Fruit fly (Drosophila melanogaster) whole organism, embryonic: ENCODE measurements around the gene wit.
A peak's percentile ranks its signal among the peaks of the same experiment; 100 is the strongest.

Experiments
- BEAF-32 ChIP-seq: fragments of 200-800 bp; sonication (Bioruptor generic); optimal IDR thresholded peaks from 3 replicates; lab custom pipeline; 2017; ENCODE audit warnings: missing biosample characterization, missing genetic modification characterization, mild to moderate bottlenecking, moderate library complexity, missing genetic modification reagents
- Bdp1 ChIP-seq: fragments of 200-800 bp; sonication (Bioruptor generic); optimal IDR thresholded peaks from 3 replicates; lab custom pipeline; 2016; ENCODE audit warnings: missing biosample characterization, missing genetic modification characterization
- CG10565 ChIP-seq: fragments of 200-800 bp; sonication (Bioruptor generic); optimal IDR thresholded peaks from 3 replicates; lab custom pipeline; 2016; ENCODE audit warnings: missing biosample characterization, mild to moderate bottlenecking, missing genetic modification characterization
- CG1233 ChIP-seq: fragments of 200-800 bp; sonication (Bioruptor generic); optimal IDR thresholded peaks from 4 replicates; lab custom pipeline; 2018; ENCODE audit warnings: missing biosample characterization, mild to moderate bottlenecking, missing genetic modification characterization
- CG12659 ChIP-seq: fragments of 200-800 bp; sonication (Bioruptor generic); optimal IDR thresholded peaks from 3 replicates; lab custom pipeline; 2017; ENCODE audit warnings: mild to moderate bottlenecking, missing biosample characterization, missing genetic modification reagents, missing genetic modification characterization
- CG13287 ChIP-seq: fragments of 200-800 bp; sonication (Bioruptor generic); IDR thresholded peaks from 2 replicates; pipeline ENCODE4 v1.3.6; 2022; ENCODE audit warnings: missing biosample characterization, missing genetic modification characterization; ENCODE audit not compliant: partially characterized antibody
- CG13775 ChIP-seq: fragments of 200-800 bp; sonication (Bioruptor generic); optimal IDR thresholded peaks from 3 replicates; lab custom pipeline; 2017; ENCODE audit warnings: missing biosample characterization, mild to moderate bottlenecking, missing genetic modification characterization
- CG17912 ChIP-seq: fragments of 200-800 bp; sonication (Bioruptor generic); optimal IDR thresholded peaks from 2 replicates; lab custom pipeline; 2018; ENCODE audit warnings: missing biosample characterization, mild to moderate bottlenecking, missing genetic modification characterization
- CG2875 ChIP-seq: fragments of 200-800 bp; sonication (Bioruptor generic); optimal IDR thresholded peaks from 2 replicates; lab custom pipeline; 2017; ENCODE audit warnings: missing biosample characterization, mild to moderate bottlenecking, missing genetic modification characterization, missing genetic modification reagents
- CG32772 ChIP-seq: fragments of 200-800 bp; sonication (Bioruptor generic); IDR thresholded peaks from 2 replicates; pipeline ENCODE4 v1.3.6; 2022; ENCODE audit warnings: missing biosample characterization, missing genetic modification characterization
- CG34422 ChIP-seq: fragments of 200-800 bp; sonication (Bioruptor generic); IDR thresholded peaks from 3 replicates; pipeline ENCODE4 v1.3.6; 2022; ENCODE audit warnings: missing biosample characterization, missing genetic modification characterization
- CG6683 ChIP-seq: fragments of 200-800 bp; sonication (Bioruptor generic); optimal IDR thresholded peaks from 2 replicates; lab custom pipeline; 2017; ENCODE audit warnings: missing biosample characterization, mild to moderate bottlenecking, missing genetic modification characterization, missing genetic modification reagents
- CG6791 ChIP-seq: fragments of 200-800 bp; sonication (Bioruptor generic); IDR thresholded peaks from 3 replicates; pipeline ENCODE4 v1.3.6; 2022; ENCODE audit warnings: missing biosample characterization, missing genetic modification characterization; ENCODE audit not compliant: partially characterized antibody
- CG7786 ChIP-seq: fragments of 200-800 bp; sonication (Bioruptor generic); optimal IDR thresholded peaks from 2 replicates; lab custom pipeline; 2016; ENCODE audit warnings: missing biosample characterization, missing genetic modification characterization
- CG8388 ChIP-seq: fragments of 200-800 bp; sonication (Bioruptor generic); optimal IDR thresholded peaks from 2 replicates; lab custom pipeline; 2019; ENCODE audit warnings: missing biosample characterization, mild to moderate bottlenecking, missing genetic modification characterization, moderate library complexity
- CG8478 ChIP-seq: fragments of >200 bp; optimal IDR thresholded peaks from 2 replicates; lab custom pipeline; 2018
- CHES-1-like ChIP-seq: fragments of 200-800 bp; sonication (Bioruptor generic); optimal IDR thresholded peaks from 2 replicates; lab custom pipeline; 2016; ENCODE audit warnings: missing biosample characterization, missing genetic modification characterization
- CoRest ChIP-seq: fragments of 200-800 bp; sonication (Bioruptor generic); optimal IDR thresholded peaks from 3 replicates; lab custom pipeline; 2018; ENCODE audit warnings: missing biosample characterization, mild to moderate bottlenecking, missing genetic modification characterization, moderate library complexity
- CrebB ChIP-seq: fragments of 200-800 bp; sonication (Bioruptor generic); optimal IDR thresholded peaks from 3 replicates; lab custom pipeline; 2018; ENCODE audit warnings: missing biosample characterization, mild to moderate bottlenecking, missing genetic modification characterization
- Elba2 ChIP-seq: fragments of 200-800 bp; sonication (Bioruptor generic); optimal IDR thresholded peaks from 3 replicates; lab custom pipeline; 2016; ENCODE audit warnings: missing biosample characterization, missing genetic modification characterization
- Jarid2 ChIP-seq: fragments of 200-800 bp; sonication (Bioruptor generic); optimal IDR thresholded peaks from 3 replicates; lab custom pipeline; 2017; ENCODE audit warnings: mild to moderate bottlenecking, missing biosample characterization, missing genetic modification reagents, missing genetic modification characterization
- Kr ChIP-seq: fragments of 200-800 bp; sonication (Bioruptor generic); optimal IDR thresholded peaks from 2 replicates; lab custom pipeline; 2017; ENCODE audit warnings: missing biosample characterization, mild to moderate bottlenecking, missing genetic modification characterization
- Oli ChIP-seq: fragments of 200-800 bp; sonication (Bioruptor generic); optimal IDR thresholded peaks from 2 replicates; lab custom pipeline; 2018; ENCODE audit warnings: missing biosample characterization, mild to moderate bottlenecking, missing genetic modification characterization, moderate library complexity
- Opbp ChIP-seq: fragments of 200-800 bp; sonication (Bioruptor generic); IDR thresholded peaks from 3 replicates; pipeline ENCODE4 v1.3.6; 2022; ENCODE audit warnings: missing biosample characterization, missing genetic modification characterization; ENCODE audit not compliant: partially characterized antibody
- Pdp1 ChIP-seq, 2 experiments: fragments of 200-800 bp; sonication (Bioruptor generic); optimal IDR thresholded peaks; 3 replicates each; lab custom pipeline; 2016; ENCODE audit warnings: missing biosample characterization in 2 of 2, missing genetic modification characterization in 2 of 2, mild to moderate bottlenecking in 1 of 2, moderate library complexity in 1 of 2
- Six4 ChIP-seq: fragments of 200-800 bp; sonication (Bioruptor generic); optimal IDR thresholded peaks from 2 replicates; lab custom pipeline; 2016; ENCODE audit warnings: missing biosample characterization, missing genetic modification characterization
- Tbp ChIP-seq: fragments of >200 bp; optimal IDR thresholded peaks from 2 replicates; lab custom pipeline; 2018; ENCODE audit warnings: missing biosample characterization, missing genetic modification characterization
- ab ChIP-seq: fragments of 200-800 bp; sonication (Bioruptor generic); optimal IDR thresholded peaks from 2 replicates; lab custom pipeline; 2016; ENCODE audit warnings: missing biosample characterization, missing genetic modification characterization
- az2 ChIP-seq: fragments of 200-800 bp; sonication (Bioruptor generic); optimal IDR thresholded peaks from 3 replicates; lab custom pipeline; 2016; ENCODE audit warnings: missing biosample characterization, missing genetic modification characterization
- crp ChIP-seq, 2 experiments: fragments of 200-800 bp; sonication (Bioruptor generic); optimal IDR thresholded peaks; 2 replicates in 1 of 2; 3 replicates in 1 of 2; lab custom pipeline; 2017; ENCODE audit warnings: missing biosample characterization in 2 of 2, missing genetic modification characterization in 2 of 2, mild to moderate bottlenecking in 1 of 2, moderate library complexity in 1 of 2
- dan ChIP-seq: fragments of 200-800 bp; sonication (Bioruptor generic); IDR thresholded peaks from 2 replicates; pipeline ENCODE4 v1.3.6; 2022; ENCODE audit warnings: missing biosample characterization, missing genetic modification characterization
- emc ChIP-seq: fragments of 200-800 bp; sonication (Bioruptor generic); optimal IDR thresholded peaks from 2 replicates; lab custom pipeline; 2016; ENCODE audit warnings: missing biosample characterization, missing genetic modification characterization
- ems ChIP-seq: fragments of 200-800 bp; sonication (Bioruptor generic); optimal IDR thresholded peaks from 3 replicates; lab custom pipeline; 2016; ENCODE audit warnings: missing biosample characterization, missing genetic modification characterization
- fd102C ChIP-seq: fragments of 200-800 bp; sonication (Bioruptor generic); optimal IDR thresholded peaks from 2 replicates; lab custom pipeline; 2018; ENCODE audit warnings: missing biosample characterization, mild to moderate bottlenecking, missing genetic modification characterization, moderate library complexity
- fd3F ChIP-seq: fragments of 200-800 bp; sonication (Bioruptor generic); optimal IDR thresholded peaks from 2 replicates; lab custom pipeline; 2018; ENCODE audit warnings: missing biosample characterization, mild to moderate bottlenecking, missing genetic modification characterization, moderate library complexity
- fd96Cb ChIP-seq: fragments of 200-800 bp; sonication (Bioruptor generic); optimal IDR thresholded peaks from 2 replicates; lab custom pipeline; 2018; ENCODE audit warnings: missing biosample characterization, mild to moderate bottlenecking, missing genetic modification characterization, moderate library complexity
- knrl ChIP-seq: fragments of 200-800 bp; sonication (Bioruptor generic); IDR thresholded peaks from 3 replicates; pipeline ENCODE4 v1.3.6; 2022; ENCODE audit warnings: missing biosample characterization, missing genetic modification characterization; ENCODE audit not compliant: partially characterized antibody
- lola ChIP-seq, 3 experiments: fragments of >200 bp in 2 of 3; fragments of 200-800 bp in 1 of 3; sonication (Bioruptor generic) in 1 of 3; optimal IDR thresholded peaks; 2 replicates each; lab custom pipeline; 2017 to 2019; ENCODE audit warnings: missing biosample characterization in 3 of 3, missing genetic modification characterization in 3 of 3, mild to moderate bottlenecking in 1 of 3, moderate library complexity in 1 of 3
- nom ChIP-seq: fragments of 200-800 bp; sonication (Bioruptor generic); optimal IDR thresholded peaks from 2 replicates; lab custom pipeline; 2017; ENCODE audit warnings: missing biosample characterization, missing genetic modification characterization, mild to moderate bottlenecking, moderate library complexity, missing genetic modification reagents
- oc ChIP-seq: fragments of 200-800 bp; sonication (Bioruptor generic); optimal IDR thresholded peaks from 2 replicates; lab custom pipeline; 2018; ENCODE audit warnings: missing biosample characterization, mild to moderate bottlenecking, missing genetic modification characterization, moderate library complexity
- pnt ChIP-seq: fragments of 200-800 bp; sonication (Bioruptor generic); optimal IDR thresholded peaks from 3 replicates; lab custom pipeline; 2016; ENCODE audit warnings: missing biosample characterization, missing genetic modification characterization
- shn ChIP-seq: fragments of 200-800 bp; sonication (Bioruptor generic); optimal IDR thresholded peaks from 3 replicates; lab custom pipeline; 2016; ENCODE audit warnings: missing biosample characterization, missing genetic modification characterization
- so ChIP-seq: fragments of 200-800 bp; sonication (Bioruptor generic); IDR thresholded peaks from 3 replicates; pipeline ENCODE4 v1.3.6; 2022; ENCODE audit warnings: missing biosample characterization, missing genetic modification characterization
- ssp ChIP-seq: fragments of 200-800 bp; sonication (Bioruptor generic); IDR thresholded peaks from 2 replicates; pipeline ENCODE4 v1.3.6; 2022; ENCODE audit warnings: missing biosample characterization, missing genetic modification characterization
- tin ChIP-seq: fragments of 200-800 bp; sonication (Bioruptor generic); optimal IDR thresholded peaks from 3 replicates; lab custom pipeline; 2016; ENCODE audit warnings: missing biosample characterization, missing genetic modification characterization
- tll ChIP-seq, 2 experiments: fragments of 200-800 bp in 1 of 2; fragments of >200 bp in 1 of 2; sonication (Bioruptor generic) in 1 of 2; optimal IDR thresholded peaks; 2 replicates each; lab custom pipeline; 2017 to 2019; ENCODE audit warnings: missing biosample characterization in 2 of 2, missing genetic modification characterization in 2 of 2, mild to moderate bottlenecking in 1 of 2, moderate library complexity in 1 of 2
- tna ChIP-seq: fragments of 200-800 bp; sonication (Bioruptor generic); IDR thresholded peaks from 2 replicates; pipeline ENCODE4 v1.3.6; 2022; ENCODE audit warnings: missing biosample characterization, missing genetic modification characterization; ENCODE audit not compliant: partially characterized antibody
- vfl ChIP-seq: fragments of 200-800 bp; sonication (Bioruptor generic); optimal IDR thresholded peaks from 2 replicates; lab custom pipeline; 2016; ENCODE audit warnings: missing biosample characterization, missing genetic modification characterization

Gene wit

DNA sequence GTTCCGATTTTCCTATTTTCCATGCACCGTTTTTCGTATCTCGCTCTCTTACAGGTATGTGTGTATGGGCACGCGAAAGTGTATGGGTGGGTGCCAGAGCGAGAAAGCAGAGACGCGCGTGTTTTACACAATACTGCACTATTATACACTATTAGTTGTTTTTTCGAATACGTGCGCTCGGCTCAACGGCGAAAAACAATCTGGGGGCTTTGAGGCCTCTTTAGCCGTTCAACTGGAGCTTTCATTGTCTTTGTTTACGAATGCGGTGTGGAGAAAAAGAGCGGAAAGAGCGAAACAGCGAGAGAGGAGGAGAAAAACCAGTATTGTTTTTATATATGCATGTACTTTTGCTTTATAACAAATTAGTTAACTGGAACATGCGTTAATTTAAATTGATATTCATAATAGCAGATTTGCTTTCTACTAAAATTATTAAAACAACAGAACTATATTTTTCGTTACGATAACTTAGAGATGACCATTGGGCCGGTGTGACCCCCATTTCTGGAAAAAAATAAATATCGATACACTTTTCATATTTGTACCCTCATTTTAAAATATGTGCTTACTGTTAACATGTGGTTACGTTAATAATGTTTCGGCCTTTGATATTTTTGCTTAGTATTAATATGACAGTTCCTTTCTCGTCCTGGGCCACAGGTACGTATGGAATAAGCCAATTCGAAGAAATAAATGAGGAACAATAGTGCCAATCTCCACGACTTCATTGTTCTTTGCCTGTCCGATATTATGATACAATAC lies 31.2 kb upstream of the wit start, which contains the start of gene CG14995 (continued):
- TF ChIP-seq fd102C (GFP tag; lab: Kevin White, UChicago) (no peak), ems (GFP tag; lab: Kevin White, UChicago) (no peak), Jarid2 (GFP tag; lab: Kevin White, UChicago) (peak; percentile 77), CG1233 (GFP tag; lab: Kevin White, UChicago) (no peak), Six4 (no peak), Bdp1 (GFP tag; lab: Kevin White, UChicago) (no peak), shn (GFP tag; lab: Kevin White, UChicago) (no peak), crp (GFP tag; optimal IDR thresholded peaks at IDR 0.05; lab: Kevin White, UChicago) (no peak), ssp (GFP tag; lab: Robert Waterston, UW) (no peak), fd96Cb (tag; lab: Kevin White, UChicago) (no peak), tna (GFP tag; lab: Robert Waterston, UW) (peak; percentile 42; the same call in 1 of the 2 replicates), CG6791 (GFP tag; lab: Robert Waterston, UW) (peak; percentile 63; the same call in 2 of the 3 replicates), CG34422 (GFP tag; lab: Robert Waterston, UW) (peak; percentile 75; the same call in 1 of the 3 replicates), CG8478 (lab: Kevin White, UChicago) (no peak), so (no peak), Elba2 (peak; percentile 84), Oli (no peak), az2 (no peak), nom (GFP tag; lab: Kevin White, UChicago) (peak; percentile 77), Tbp (GFP tag; lab: Kevin White, UChicago) (no peak), Kr (GFP tag; lab: Kevin White, UChicago) (no peak), CG2875 (GFP tag; lab: Kevin White, UChicago) (no peak), lola (GFP tag; optimal IDR thresholded peaks at IDR 0.05; lab: Kevin White, UChicago) (no peak), pnt (GFP tag; lab: Kevin White, UChicago) (no peak), CG12659 (GFP tag; lab: Kevin White, UChicago) (peak; percentile 11), tin (GFP tag; lab: Kevin White, UChicago) (no peak), knrl (GFP tag; lab: Robert Waterston, UW) (peak; percentile 66), CG32772 (GFP tag; lab: Robert Waterston, UW) (no peak), emc (GFP tag; lab: Kevin White, UChicago) (no peak), CG8388 (GFP tag; lab: Kevin White, UChicago) (no peak), CHES-1-like (GFP tag; lab: Kevin White, UChicago) (peak; percentile 25), dan (no peak), CoRest (no peak), CG10565 (GFP tag; lab: Kevin White, UChicago) (no peak), BEAF-32 (GFP tag; lab: Kevin White, UChicago) (peak; percentile 75), CG17912 (GFP tag; lab: Kevin White, UChicago) (no peak), CG6683 (GFP tag; lab: Kevin White, UChicago) (no peak), CG13775 (no peak), CrebB (tag; lab: Kevin White, UChicago) (no peak), CG13287 (peak; percentile 69), Opbp (peak; percentile 71; the same call in 2 of the 3 replicates), Pdp1 (GFP tag; optimal IDR thresholded peaks at IDR 0.05; lab: Kevin White, UChicago) (peak in 1 of 2 experiments; percentile 81), vfl (GFP tag; lab: Kevin White, UChicago) (no peak), fd3F (GFP tag; lab: Kevin White, UChicago) (no peak), oc (tag; lab: Kevin White, UChicago) (peak; percentile 67), tll (GFP tag; optimal IDR thresholded peaks at IDR 0.05; lab: Kevin White, UChicago) (no peak), CG7786 (GFP tag; lab: Kevin White, UChicago) (no peak), ab (GFP tag; lab: Kevin White, UChicago) (no peak)
